Worm (Caenorhabditis elegans) whole organism, L4 larva: ENCODE data around the gene F44G4.7.

Source experiments
- D1046.2 ChIP-seq: fragments of 200-800 bp; sonication (Bioruptor generic); IDR thresholded peaks from 2 replicates; pipeline ENCODE4 v1.3.6; 2022; ENCODE audit warnings: missing genetic modification characterization, missing compliant biosample characterization
- F10B5.3 ChIP-seq: sonication (generic microtip); optimal IDR thresholded peaks from 2 replicates; lab custom pipeline; 2016; ENCODE audit warnings: mild to moderate bottlenecking, missing genetic modification characterization, missing compliant biosample characterization
- F26F4.8 ChIP-seq: fragments of 200-800 bp; sonication (Bioruptor generic); conservative IDR thresholded peaks from 2 replicates; pipeline ENCODE4 v1.3.6; 2022; ENCODE audit warnings: missing genetic modification characterization, missing compliant biosample characterization
- F37D6.2 ChIP-seq: sonication (generic microtip); optimal IDR thresholded peaks from 2 replicates; lab custom pipeline; 2016; ENCODE audit warnings: mild to moderate bottlenecking, missing genetic modification characterization, missing compliant biosample characterization
- F44E2.7 ChIP-seq: fragments of 200-800 bp; sonication (Bioruptor generic); IDR thresholded peaks from 2 replicates; pipeline ENCODE4 v2.1.2; 2022; ENCODE audit warnings: missing genetic modification characterization, missing compliant biosample characterization
- F49E8.2 ChIP-seq: sonication (generic microtip); optimal IDR thresholded peaks from 2 replicates; lab custom pipeline; 2016; ENCODE audit warnings: missing compliant biosample characterization, mild to moderate bottlenecking, missing genetic modification characterization, borderline replicate concordance
- T26A8.4 ChIP-seq: fragments of 200-800 bp; sonication (Bioruptor generic); IDR thresholded peaks from 2 replicates; pipeline ENCODE4 v1.3.6; 2022; ENCODE audit warnings: missing genetic modification characterization, missing compliant biosample characterization
- Y48G9A.11 ChIP-seq: fragments of 200-800 bp; sonication (Bioruptor generic); IDR thresholded peaks from 2 replicates; pipeline ENCODE4 v1.3.6; 2022; ENCODE audit warnings: missing genetic modification reagents, missing genetic modification characterization, missing compliant biosample characterization
- Y5F2A.4 ChIP-seq: fragments of 200-800 bp; sonication (Bioruptor generic); optimal IDR thresholded peaks from 2 replicates; lab custom pipeline; 2018; ENCODE audit warnings: mild to moderate bottlenecking, missing genetic modification characterization, missing compliant biosample characterization
- Y75B8A.6 ChIP-seq: fragments of 200-800 bp; sonication (Bioruptor generic); IDR thresholded peaks from 2 replicates; pipeline ENCODE4 v1.3.6; 2022; ENCODE audit warnings: missing genetic modification reagents, missing genetic modification characterization, missing compliant biosample characterization
- aly-2 ChIP-seq: sonication (generic microtip); optimal IDR thresholded peaks from 2 replicates; lab custom pipeline; 2018; ENCODE audit warnings: missing biosample characterization, missing genetic modification characterization
- attf-4 ChIP-seq: sonication (generic microtip); optimal IDR thresholded peaks from 3 replicates; lab custom pipeline; 2017; ENCODE audit warnings: missing biosample characterization, missing genetic modification characterization
- ceh-20 ChIP-seq: fragments of 200-800 bp; sonication (Bioruptor generic); IDR thresholded peaks from 2 replicates; pipeline ENCODE4 v1.3.6; 2022; ENCODE audit warnings: missing genetic modification reagents, missing genetic modification characterization, missing compliant biosample characterization
- ceh-44 ChIP-seq: fragments of 200-800 bp; sonication (Bioruptor generic); IDR thresholded peaks from 2 replicates; pipeline ENCODE4 v1.3.6; 2022; ENCODE audit warnings: missing genetic modification reagents, missing genetic modification characterization, missing compliant biosample characterization
- ceh-62 ChIP-seq: sonication (generic microtip); optimal IDR thresholded peaks from 2 replicates; lab custom pipeline; 2017; ENCODE audit warnings: missing biosample characterization, missing genetic modification characterization
- ctbp-1 ChIP-seq: fragments of 200-800 bp; sonication (Bioruptor generic); IDR thresholded peaks from 2 replicates; pipeline ENCODE4 v1.3.6; 2022; ENCODE audit warnings: missing genetic modification reagents, missing genetic modification characterization, missing compliant biosample characterization
- daf-16 ChIP-seq, 3 experiments: sonication (generic microtip); optimal IDR thresholded peaks; 2 replicates each; lab custom pipeline; 2016 to 2017; ENCODE audit warnings: missing genetic modification characterization in 3 of 3, missing genetic modification reagents in 3 of 3, mild to moderate bottlenecking in 2 of 3, missing compliant biosample characterization in 2 of 3, missing biosample characterization in 1 of 3, moderate library complexity in 1 of 3
- dmd-6 ChIP-seq: fragments of 200-800 bp; sonication (Bioruptor generic); IDR thresholded peaks from 2 replicates; pipeline ENCODE4 v1.3.6; 2022; ENCODE audit warnings: missing genetic modification reagents, missing genetic modification characterization, missing compliant biosample characterization
- egl-43 ChIP-seq: fragments of 200-800 bp; sonication (Bioruptor generic); IDR thresholded peaks from 2 replicates; pipeline ENCODE4 v1.3.6; 2022; ENCODE audit warnings: missing genetic modification reagents, missing genetic modification characterization, missing compliant biosample characterization
- hif-1 ChIP-seq, 2 experiments: sonication (generic microtip); optimal IDR thresholded peaks; 2 replicates each; lab custom pipeline; 2016 to 2017; ENCODE audit warnings: missing compliant biosample characterization in 2 of 2, missing genetic modification characterization in 2 of 2, missing genetic modification reagents in 2 of 2, missing genotype in 2 of 2, mild to moderate bottlenecking in 1 of 2
- hlh-11 ChIP-seq: fragments of 200-800 bp; sonication (Bioruptor generic); optimal IDR thresholded peaks from 2 replicates; lab custom pipeline; 2018; ENCODE audit warnings: mild to moderate bottlenecking, missing genetic modification characterization, missing compliant biosample characterization
- hlh-30 ChIP-seq: sonication (generic microtip); optimal IDR thresholded peaks from 2 replicates; lab custom pipeline; 2017; ENCODE audit warnings: antibody characterized with exemption, mild to moderate bottlenecking, missing genetic modification characterization, missing compliant biosample characterization; ENCODE audit not compliant: insufficient read depth
- lim-7 ChIP-seq: fragments of 200-800 bp; sonication (Bioruptor generic); IDR thresholded peaks from 2 replicates; pipeline ENCODE4 v1.3.6; 2022; ENCODE audit warnings: missing genetic modification characterization, missing compliant biosample characterization
- lsy-2 ChIP-seq, 2 experiments: fragments of 150-350 bp in 1 of 2; sonication (generic microtip) in 1 of 2; optimal IDR thresholded peaks; 2 replicates each; lab custom pipeline; 2014 to 2017; ENCODE audit warnings: missing biosample characterization in 2 of 2, missing genetic modification characterization in 2 of 2
- mdl-1 ChIP-seq, 2 experiments: fragments of 150-350 bp in 1 of 2; sonication (generic microtip) in 1 of 2; optimal IDR thresholded peaks; 2 replicates each; lab custom pipeline; 2014 to 2017; ENCODE audit warnings: missing biosample characterization in 2 of 2, missing genetic modification characterization in 2 of 2
- mep-1 ChIP-seq: fragments of 150-350 bp; sonication (generic microtip); optimal IDR thresholded peaks from 3 replicates; lab custom pipeline; 2014; ENCODE audit warnings: missing biosample characterization, missing genetic modification characterization
- mxl-2 ChIP-seq: fragments of 200-800 bp; sonication (Bioruptor generic); conservative IDR thresholded peaks from 2 replicates; pipeline ENCODE4 v1.3.6; 2022; ENCODE audit warnings: missing genetic modification reagents, missing genetic modification characterization, missing compliant biosample characterization
- nhr-10 ChIP-seq: fragments of 150-350 bp; optimal IDR thresholded peaks from 2 replicates; lab custom pipeline; 2014; ENCODE audit warnings: missing biosample characterization, missing genetic modification characterization
- nhr-11 ChIP-seq: fragments of 150-350 bp; optimal IDR thresholded peaks from 2 replicates; lab custom pipeline; 2014; ENCODE audit warnings: missing biosample characterization, missing genetic modification characterization
- nhr-111 ChIP-seq: fragments of 200-800 bp; sonication (Bioruptor generic); optimal IDR thresholded peaks from 2 replicates; lab custom pipeline; 2018; ENCODE audit warnings: mild to moderate bottlenecking, missing genetic modification characterization, missing compliant biosample characterization
- nhr-237 ChIP-seq: sonication (generic microtip); optimal IDR thresholded peaks from 2 replicates; lab custom pipeline; 2017; ENCODE audit warnings: missing biosample characterization, missing genetic modification characterization
- nhr-25 ChIP-seq: sonication (generic microtip); optimal IDR thresholded peaks from 2 replicates; lab custom pipeline; 2017; ENCODE audit warnings: missing genetic modification characterization, mild to moderate bottlenecking, missing compliant biosample characterization, antibody characterized with exemption, moderate library complexity, borderline replicate concordance; ENCODE audit not compliant: insufficient read depth
- nhr-42 ChIP-seq: fragments of 200-800 bp; sonication (Bioruptor generic); IDR thresholded peaks from 2 replicates; pipeline ENCODE4 v1.3.6; 2022; ENCODE audit warnings: missing genetic modification characterization, missing compliant biosample characterization
- nhr-6 ChIP-seq: fragments of 150-350 bp; optimal IDR thresholded peaks from 2 replicates; lab custom pipeline; 2014; ENCODE audit warnings: missing biosample characterization, missing genetic modification characterization
- saeg-2 ChIP-seq: fragments of 200-800 bp; sonication (Bioruptor generic); IDR thresholded peaks from 2 replicates; pipeline ENCODE4 v1.3.6; 2022; ENCODE audit warnings: missing genetic modification reagents, missing genetic modification characterization, missing compliant biosample characterization
- sdz-12 ChIP-seq: fragments of 200-800 bp; sonication (Bioruptor generic); optimal IDR thresholded peaks from 2 replicates; lab custom pipeline; 2018; ENCODE audit warnings: mild to moderate bottlenecking, missing genetic modification characterization, missing compliant biosample characterization
- skn-1 ChIP-seq: fragments of 150-350 bp; optimal IDR thresholded peaks from 2 replicates; lab custom pipeline; 2014; ENCODE audit warnings: missing biosample characterization, missing genetic modification characterization
- spr-1 ChIP-seq: sonication (generic microtip); optimal IDR thresholded peaks from 2 replicates; lab custom pipeline; 2016; ENCODE audit warnings: mild to moderate bottlenecking, missing genetic modification characterization, missing compliant biosample characterization
- tra-1 ChIP-seq: fragments of 200-800 bp; sonication (Bioruptor generic); IDR thresholded peaks from 2 replicates; pipeline ENCODE4 v1.3.6; 2022; ENCODE audit warnings: missing genetic modification reagents, missing genetic modification characterization, missing compliant biosample characterization
- unc-130 ChIP-seq: sonication (generic microtip); optimal IDR thresholded peaks from 2 replicates; lab custom pipeline; 2016; ENCODE audit warnings: missing genetic modification reagents, missing genetic modification characterization, missing compliant biosample characterization
- unc-39 ChIP-seq: sonication (generic microtip); optimal IDR thresholded peaks from 2 replicates; lab custom pipeline; 2017; ENCODE audit warnings: missing biosample characterization, missing genetic modification characterization
- unc-62 ChIP-seq, 3 experiments: fragments of 150-350 bp in 1 of 3; sonication (generic microtip); optimal IDR thresholded peaks in 2 of 3; peaks in 1 of 3; 1 replicate in 1 of 3; 2 replicates in 2 of 3; lab custom pipeline; 2014 to 2017; ENCODE audit warnings: missing biosample characterization in 3 of 3, missing genetic modification characterization in 3 of 3, missing genetic modification reagents in 3 of 3, missing genotype in 1 of 3
- vab-7 ChIP-seq: fragments of 200-800 bp; sonication (Bioruptor generic); IDR thresholded peaks from 2 replicates; pipeline ENCODE4 v1.3.6; 2022; ENCODE audit warnings: missing genetic modification reagents, missing genetic modification characterization, missing compliant biosample characterization
- zip-2 ChIP-seq: fragments of 150-350 bp; optimal IDR thresholded peaks from 2 replicates; lab custom pipeline; 2014; ENCODE audit warnings: missing biosample characterization, missing genetic modification characterization
- ztf-7 ChIP-seq: fragments of 150-350 bp; optimal IDR thresholded peaks from 2 replicates; lab custom pipeline; 2014; ENCODE audit warnings: missing biosample characterization, missing genetic modification characterization

F44G4.7 gene

DNA sequence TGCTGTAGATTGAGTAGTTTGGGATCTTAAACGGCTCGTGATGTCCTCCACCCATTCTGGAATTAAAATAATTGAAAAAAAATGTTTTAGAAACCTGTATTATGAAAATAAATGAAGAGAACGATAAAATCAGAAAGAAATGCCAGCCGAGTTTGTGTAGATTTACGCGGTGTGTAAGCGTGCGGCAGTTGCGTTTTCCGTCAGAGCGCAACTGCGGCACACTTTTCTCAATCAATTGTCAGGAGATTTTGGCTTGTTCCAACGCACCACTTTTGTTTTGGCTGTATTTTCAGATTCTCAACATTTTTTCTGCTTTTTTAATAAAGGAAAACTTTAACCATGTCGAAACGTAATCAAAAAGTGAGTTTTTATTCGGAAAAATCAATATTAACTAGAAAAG, 40.1 kb downstream of the F44G4.7 start, which contains the start of the genes ndub-3 and C18E9.2 (continued):
- no peak for TF ChIP-seq Y5F2A.4 (GFP tag; lab: Kevin White, UChicago)
- TF ChIP-seq hlh-30 (tag; lab: Kevin White, UChicago), result peak; percentile 65
- peak; percentile 44 for TF ChIP-seq nhr-6 (tag; lab: Kevin White, UChicago)
- TF ChIP-seq aly-2, result no peak
- TF ChIP-seq, all 104 proteins: peak for 12

DNA sequence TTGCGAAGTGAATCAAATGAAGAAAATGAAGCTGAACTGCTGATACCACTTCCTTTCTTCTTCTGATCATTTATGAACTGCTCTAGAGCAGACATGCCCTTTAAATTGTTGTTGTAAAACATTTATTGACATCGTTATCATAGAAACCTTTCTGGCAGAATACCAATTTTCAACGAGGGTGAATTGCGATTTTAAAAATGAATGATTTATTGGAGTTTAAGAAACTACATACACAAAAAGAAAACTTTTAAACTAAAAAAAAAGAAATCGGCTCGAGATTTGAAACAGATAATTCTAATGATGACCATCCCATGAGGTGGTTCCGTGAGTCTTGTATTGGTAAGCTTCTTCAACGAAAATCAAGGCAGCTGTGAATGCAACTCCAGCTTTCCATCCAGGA, 40.9 kb downstream of the F44G4.7 start, which contains the start of gene sftd-3:
sftd-3 (minus strand) TSS at position 101 of the 400 bp plus-strand sequence.
- TF ChIP-seq F26F4.8 (no peak), lim-7 (GFP tag; lab: Robert Waterston, UW) (no peak), nhr-10 (tag; lab: Kevin White, UChicago) (no peak), D1046.2 (GFP tag; lab: Robert Waterston, UW) (no peak), ceh-44 (GFP tag; lab: Robert Waterston, UW) (no peak), unc-130 (no peak), sdz-12 (GFP tag; lab: Kevin White, UChicago) (no peak), hif-1 (tag; optimal IDR thresholded peaks at IDR 0.05; lab: Kevin White, UChicago) (no peak), mdl-1 (tag; optimal IDR thresholded peaks at IDR 0.05; lab: Kevin White, UChicago) (no peak)

DNA sequence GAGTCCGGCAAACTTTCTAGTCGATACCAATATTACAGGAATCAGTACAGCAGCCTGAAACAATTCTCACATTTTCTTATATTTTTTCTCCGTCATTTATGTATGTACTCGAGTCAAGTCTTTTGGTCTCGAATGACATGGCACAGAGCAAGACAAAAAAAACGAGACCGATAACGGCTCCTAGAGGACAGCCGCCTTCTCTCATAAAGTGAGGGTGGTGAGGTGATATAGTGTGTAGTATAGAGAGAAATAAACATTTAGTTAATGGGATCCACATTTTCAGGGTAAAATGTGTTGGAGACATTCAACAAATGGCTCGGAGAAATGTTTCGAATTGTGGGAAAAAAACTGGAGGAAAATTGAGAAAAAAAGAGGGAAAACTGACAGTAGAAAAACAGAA, 42.8 kb downstream of the F44G4.7 start:
- TF ChIP-seq vab-7 (GFP tag; lab: Robert Waterston, UW) (no peak), unc-39 (tag; lab: Kevin White, UChicago) (no peak), hlh-30 (tag; lab: Kevin White, UChicago) (peak; percentile 5), saeg-2 (no peak), skn-1 (tag; lab: Kevin White, UChicago) (no peak), unc-130 (no peak), nhr-42 (GFP tag; lab: Robert Waterston, UW) (no peak), zip-2 (tag; lab: Kevin White, UChicago) (no peak), mep-1 (tag; lab: Kevin White, UChicago) (peak; percentile 34), ceh-20 (GFP tag; lab: Robert Waterston, UW) (peak; percentile 10; the same call in 1 of the 2 replicates), ztf-7 (tag; lab: Kevin White, UChicago) (no peak), egl-43 (no peak), spr-1 (no peak), Y48G9A.11 (GFP tag; lab: Robert Waterston, UW) (no peak), hlh-11 (tag; lab: Kevin White, UChicago) (peak; percentile 13), sdz-12 (GFP tag; lab: Kevin White, UChicago) (no peak), nhr-11 (tag; lab: Kevin White, UChicago) (peak; percentile 54), ceh-44 (GFP tag; lab: Robert Waterston, UW) (no peak), Y75B8A.6 (GFP tag; lab: Robert Waterston, UW) (no peak), lsy-2 (tag; optimal IDR thresholded peaks at IDR 0.05; lab: Kevin White, UChicago) (peak in 1 of 2 experiments; percentile 11), unc-62 (GFP tag; optimal IDR thresholded peaks at IDR 0.05 in 1 of 2; lab: Kevin White, UChicago) (no peak), unc-62 (tag; optimal IDR thresholded peaks at IDR 0.05; lab: Kevin White, UChicago) (no peak), dmd-6 (GFP tag; lab: Robert Waterston, UW) (no peak), F44E2.7 (GFP tag; lab: Robert Waterston, UW) (no peak), nhr-237 (no peak), attf-4 (no peak), ceh-62 (tag; lab: Kevin White, UChicago) (no peak), nhr-6 (tag; lab: Kevin White, UChicago) (no peak), ctbp-1 (GFP tag; lab: Robert Waterston, UW) (no peak), lim-7 (GFP tag; lab: Robert Waterston, UW) (no peak), nhr-111 (no peak), hif-1 (tag; optimal IDR thresholded peaks at IDR 0.05; lab: Kevin White, UChicago) (no peak), mxl-2 (GFP tag; lab: Robert Waterston, UW) (no peak), F49E8.2 (tag; lab: Kevin White, UChicago) (no peak), T26A8.4 (no peak), F37D6.2 (tag; lab: Kevin White, UChicago) (no peak), F10B5.3 (tag; lab: Kevin White, UChicago) (no peak), tra-1 (no peak), nhr-25 (tag; lab: Kevin White, UChicago) (no peak), daf-16 (GFP tag; optimal IDR thresholded peaks at IDR 0.05; lab: Kevin White, UChicago) (no peak), daf-16 (tag; optimal IDR thresholded peaks at IDR 0.05; lab: Kevin White, UChicago) (no peak)
